Worm (Caenorhabditis elegans) whole organism, L2 larva: Measurements from ENCODE around the gene C24D10.2.

ENCODE experiments used
- R02D3.7 ChIP-seq: fragments of 150-350 bp; optimal IDR thresholded peaks from 2 replicates; lab custom pipeline; 2014; ENCODE audit warnings: missing biosample characterization, missing genetic modification characterization
- ZK546.5 ChIP-seq: sonication (generic microtip); optimal IDR thresholded peaks from 2 replicates; lab custom pipeline; 2017; ENCODE audit warnings: missing biosample characterization, missing genetic modification characterization
- alr-1 ChIP-seq: fragments of 150-350 bp; optimal IDR thresholded peaks from 2 replicates; lab custom pipeline; 2014; ENCODE audit warnings: missing biosample characterization, missing genetic modification characterization
- aly-2 ChIP-seq: fragments of 150-350 bp; optimal IDR thresholded peaks from 2 replicates; lab custom pipeline; 2014; ENCODE audit warnings: missing biosample characterization, missing genetic modification characterization
- ama-1 ChIP-seq: fragments of 150-350 bp; optimal IDR thresholded peaks from 2 replicates; lab custom pipeline; 2018; ENCODE audit warnings: inconsistent platforms
- elt-3 ChIP-seq: sonication (generic microtip); optimal IDR thresholded peaks from 2 replicates; lab custom pipeline; 2017; ENCODE audit warnings: missing biosample characterization, missing genetic modification characterization
- lin-11 ChIP-seq: fragments of 150-350 bp; sonication (generic microtip); optimal IDR thresholded peaks from 2 replicates; lab custom pipeline; 2014; ENCODE audit warnings: missing biosample characterization, missing genetic modification characterization, inconsistent platforms, mixed read lengths
- lin-13 ChIP-seq: fragments of 150-350 bp; optimal IDR thresholded peaks from 2 replicates; lab custom pipeline; 2014; ENCODE audit warnings: missing biosample characterization, missing genetic modification reagents, missing genetic modification characterization
- mbf-1 ChIP-seq: sonication (generic microtip); optimal IDR thresholded peaks from 2 replicates; lab custom pipeline; 2017; ENCODE audit warnings: missing biosample characterization, missing genetic modification characterization
- nhr-237 ChIP-seq: fragments of 150-350 bp; optimal IDR thresholded peaks from 2 replicates; lab custom pipeline; 2014; ENCODE audit warnings: missing biosample characterization, missing genetic modification characterization
- nhr-77 ChIP-seq: fragments of 150-350 bp; optimal IDR thresholded peaks from 2 replicates; lab custom pipeline; 2014; ENCODE audit warnings: missing biosample characterization, missing genetic modification characterization
- snpc-4 ChIP-seq: fragments of 150-350 bp; optimal IDR thresholded peaks from 2 replicates; lab custom pipeline; 2014; ENCODE audit warnings: missing biosample characterization, missing genetic modification characterization
- unc-39 ChIP-seq: fragments of 150-350 bp; optimal IDR thresholded peaks from 2 replicates; lab custom pipeline; 2014; ENCODE audit warnings: missing biosample characterization, missing genetic modification characterization
- unc-62 ChIP-seq: fragments of 150-350 bp; optimal IDR thresholded peaks from 2 replicates; lab custom pipeline; 2014; ENCODE audit warnings: missing biosample characterization, missing genetic modification reagents, missing genetic modification characterization

DNA sequence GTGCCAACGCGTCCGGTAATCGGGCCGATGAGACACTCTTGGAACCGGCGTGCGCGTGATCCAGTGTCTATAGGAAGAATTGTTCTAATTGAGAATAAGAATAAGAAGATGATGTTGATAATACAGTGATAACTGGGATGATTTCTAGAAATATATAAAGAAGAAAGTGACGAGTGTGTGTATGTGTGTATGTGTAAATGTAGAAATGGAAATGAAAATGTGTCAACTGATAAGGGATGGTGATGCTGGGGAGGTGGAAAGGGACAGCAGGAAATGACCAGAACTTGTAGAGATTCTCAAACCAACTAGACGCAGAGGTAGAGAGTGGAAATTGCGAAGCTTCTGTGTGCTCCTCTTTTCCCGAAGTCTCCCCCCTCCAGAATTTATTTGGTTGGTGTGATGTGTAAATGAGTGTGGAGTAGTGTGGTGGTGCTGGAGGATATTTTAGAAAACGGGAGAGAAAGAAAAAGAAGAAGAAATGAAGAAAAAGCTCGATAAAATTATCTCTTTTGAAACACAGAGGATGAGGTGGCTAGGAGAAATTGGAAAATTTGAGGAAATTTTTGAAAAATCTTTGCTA lies 29.3 kb upstream of the C24D10.2 start:
- no peak for TF ChIP-seq R02D3.7
- TF ChIP-seq nhr-237 (tag; lab: Kevin White, UChicago), result no peak
- no peak for TF ChIP-seq unc-62 (GFP tag; lab: Kevin White, UChicago)
- TF ChIP-seq ZK546.5 (tag; lab: Kevin White, UChicago), result no peak
- no peak for TF ChIP-seq mbf-1 (tag; lab: Kevin White, UChicago)
- no peak for TF ChIP-seq lin-13
- TF ChIP-seq elt-3 (tag; lab: Kevin White, UChicago), result no peak
- TF ChIP-seq snpc-4 (tag; lab: Kevin White, UChicago), result no peak
- no peak for TF ChIP-seq aly-2 (tag; lab: Kevin White, UChicago)
- no peak for TF ChIP-seq nhr-77 (tag; lab: Kevin White, UChicago)
- no peak for TF ChIP-seq ama-1 (lab: Kevin White, UChicago)
- no peak for TF ChIP-seq unc-39
- TF ChIP-seq lin-11, result no peak
- no peak for TF ChIP-seq alr-1
